Worm (Caenorhabditis elegans): ENCODE data around the gene acl-13.

Gene acl-13

DNA sequence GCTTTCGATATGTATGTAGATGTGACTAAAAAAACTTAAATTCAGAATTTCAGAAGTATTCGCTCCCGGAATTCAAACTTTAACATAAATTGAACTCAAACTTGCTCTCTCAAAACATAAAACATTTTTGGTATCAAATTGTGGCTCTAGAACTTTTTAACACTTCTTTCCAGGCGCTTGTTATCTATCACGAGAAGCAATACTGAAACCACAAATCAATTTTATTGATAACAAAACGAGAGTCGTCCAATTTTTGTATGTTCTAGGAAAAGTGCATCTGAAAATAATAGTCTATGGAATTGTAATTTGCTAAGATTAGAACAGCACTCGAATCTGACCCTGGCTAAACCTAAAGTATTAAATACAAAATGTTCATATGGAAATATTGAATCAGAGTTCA is 31.3 kb upstream of the acl-13 start:
- TF ChIP-seq nhr-80 (tag; optimal IDR thresholded peaks at IDR 0.05): peak; percentile 67
- TF ChIP-seq athp-1 (tag; optimal IDR thresholded peaks at IDR 0.05): no peak
- no peak for TF ChIP-seq attf-3 (GFP tag; conservative IDR thresholded peaks at IDR 0.05)
- TF ChIP-seq pbrm-1 (GFP tag; IDR thresholded peaks at IDR 0.05): no peak

DNA sequence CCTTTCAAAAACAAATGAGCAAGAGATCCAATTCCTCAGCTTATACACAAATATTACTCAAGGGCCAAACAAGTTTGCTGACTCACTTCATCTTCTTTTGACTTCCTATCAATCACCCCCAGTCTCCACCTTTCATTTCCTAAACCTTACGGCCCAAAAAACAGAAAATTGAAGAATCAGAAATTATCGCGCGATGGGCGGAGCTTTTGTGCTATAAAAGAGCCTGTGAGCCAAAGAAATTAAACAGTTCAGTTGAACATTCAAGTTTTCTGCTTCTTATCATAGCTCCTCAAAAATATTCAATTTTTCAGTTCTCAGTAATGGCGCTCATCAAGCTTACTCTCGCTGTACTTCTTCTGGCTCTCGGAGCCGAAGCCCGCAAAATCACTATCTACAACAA is 30.5 kb upstream of the acl-13 start, which contains the start of gene thn-1:
Gene thn-1 (plus strand): TSS at position 301 of the 400 bp plus-strand sequence.
- no peak for TF ChIP-seq let-526 (GFP tag; IDR thresholded peaks at IDR 0.05)

DNA sequence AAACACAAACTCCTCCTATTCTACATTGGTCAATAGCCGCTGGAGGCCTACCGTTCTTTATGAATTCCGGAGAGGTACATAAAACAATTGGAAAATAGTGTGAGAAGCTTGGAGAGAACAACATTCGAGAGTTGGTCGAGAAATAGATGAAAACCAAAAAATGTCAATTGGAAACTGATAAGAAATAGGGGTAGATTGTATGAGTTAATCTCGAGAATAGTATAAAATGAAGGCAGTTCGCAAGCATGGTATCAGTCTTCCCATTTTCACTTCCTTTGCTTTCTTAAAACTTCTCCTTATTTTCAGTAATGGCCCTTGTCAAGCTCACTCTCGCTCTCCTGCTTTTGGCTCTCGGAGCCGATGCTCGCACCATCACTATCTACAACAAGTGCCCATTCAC is 27.4 kb upstream of the acl-13 start, which contains the start of gene thn-2:
Gene thn-2 (plus strand): TSS at position 307 of the 400 bp plus-strand sequence.
- TF ChIP-seq nhr-80 (tag; optimal IDR thresholded peaks at IDR 0.05) (peak; percentile 71), ceh-40 (GFP tag; IDR thresholded peaks at IDR 0.05) (no peak), hrde-1 (tag; optimal IDR thresholded peaks at IDR 0.05; ENCODE audit: borderline replicate concordance) (no peak), mcd-1 (GFP tag; IDR thresholded peaks at IDR 0.05) (no peak), madf-6 (GFP tag; IDR thresholded peaks at IDR 0.05) (no peak), F22D6.2 (tag; optimal IDR thresholded peaks at IDR 0.05) (no peak), dox-1 (GFP tag; IDR thresholded peaks at IDR 0.05) (peak; percentile 25; the same call in 1 of the 2 replicates)

DNA sequence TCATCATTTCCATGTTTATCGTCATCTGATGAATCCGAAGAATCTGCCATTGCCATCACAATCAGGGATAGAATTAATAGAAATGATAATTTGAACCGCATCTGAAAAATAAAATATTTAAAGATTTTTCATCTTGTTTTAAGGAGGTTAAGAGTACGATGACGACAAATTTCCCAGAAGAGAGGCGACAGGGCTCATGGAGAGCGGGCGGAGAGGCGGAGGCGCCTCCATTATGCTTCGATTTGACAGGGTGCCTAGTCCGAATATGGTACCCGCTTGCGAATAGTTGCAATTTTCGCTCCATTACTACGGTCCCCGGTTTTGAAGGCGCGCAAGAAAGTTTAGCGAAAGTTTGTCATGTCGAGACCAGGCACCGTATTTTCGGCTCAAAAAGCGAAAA is 25.2 kb upstream of the acl-13 start, which contains the start of gene F28D1.6:
Gene F28D1.6 (minus strand): TSS at position 101 of the 400 bp plus-strand sequence.
- no peak for TF ChIP-seq sptf-2 (GFP tag; optimal IDR thresholded peaks at IDR 0.05)
- TF ChIP-seq B0035.1 (tag; optimal IDR thresholded peaks at IDR 0.05): no peak
- TF ChIP-seq egrh-3 (GFP tag; IDR thresholded peaks at IDR 0.05): no peak
- TF ChIP-seq K11D2.4 (GFP tag; IDR thresholded peaks at IDR 0.05): no peak
- no peak for TF ChIP-seq attf-5 (GFP tag; optimal IDR thresholded peaks at IDR 0.05)
- TF ChIP-seq F37B4.10 (GFP tag; IDR thresholded peaks at IDR 0.05): no peak
- no peak for TF ChIP-seq aptf-3 (GFP tag; IDR thresholded peaks at IDR 0.05)
- no peak for TF ChIP-seq F52B5.7 (tag; optimal IDR thresholded peaks at IDR 0.05)
- TF ChIP-seq Y79H2A.3 (GFP tag; conservative IDR thresholded peaks at IDR 0.05): no peak
- TF ChIP-seq ceh-79 (tag; optimal IDR thresholded peaks at IDR 0.05): no peak
- no peak for TF ChIP-seq ceh-27 (GFP tag; optimal IDR thresholded peaks at IDR 0.05)
- no peak for TF ChIP-seq Y67H2A.10 (GFP tag; conservative IDR thresholded peaks at IDR 0.05)
- no peak for TF ChIP-seq lin-35 (GFP tag; optimal IDR thresholded peaks at IDR 0.05)

DNA sequence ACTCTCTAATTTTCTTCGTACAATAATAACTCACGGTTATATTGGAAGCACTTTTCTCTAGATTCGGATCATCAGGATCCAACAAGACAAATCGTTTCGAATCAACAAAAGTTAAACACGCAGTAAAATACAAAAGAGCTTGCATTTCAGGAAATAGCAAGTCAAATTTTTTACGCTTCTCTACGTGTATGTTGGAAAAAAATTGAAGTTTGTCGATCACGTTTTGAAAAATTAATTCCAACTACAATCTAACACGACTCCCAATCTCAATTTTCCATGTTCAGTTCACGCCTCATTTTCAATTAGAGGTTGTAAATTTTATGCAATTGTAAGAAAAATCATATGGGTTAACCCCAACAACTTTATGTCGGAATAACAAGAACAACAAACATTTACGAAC is 20.3 kb upstream of the acl-13 start, which contains the start of gene spe-45:
Gene spe-45 (minus strand): TSS at position 145 of the 400 bp plus-strand sequence.
- TF ChIP-seq madf-8 (GFP tag; conservative IDR thresholded peaks at IDR 0.05): no peak
- TF ChIP-seq hsf-1 (GFP tag; IDR thresholded peaks at IDR 0.05): peak; percentile 58; the same call in 1 of the 2 replicates
- peak; percentile 43 for TF ChIP-seq F33H1.4 (GFP tag; IDR thresholded peaks at IDR 0.05)
- TF ChIP-seq pha-4 (tag; optimal IDR thresholded peaks at IDR 0.05): no peak
- no peak for TF ChIP-seq cebp-1 (GFP tag; IDR thresholded peaks at IDR 0.05)
- TF ChIP-seq cebp-1 (tag; optimal IDR thresholded peaks at IDR 0.05): no peak
- no peak for TF ChIP-seq lag-1 (GFP tag; IDR thresholded peaks at IDR 0.05)
- peak; percentile 16 for TF ChIP-seq unc-130 (GFP tag; optimal IDR thresholded peaks at IDR 0.05)
- peak; percentile 47 for TF ChIP-seq tbp1 (GFP tag; optimal IDR thresholded peaks at IDR 0.05)
- TF ChIP-seq rcor-1 (GFP tag; IDR thresholded peaks at IDR 0.05): peak; percentile 32; the same call in 1 of the 2 replicates
- TF ChIP-seq let-526 (GFP tag; IDR thresholded peaks at IDR 0.05): no peak
- TF ChIP-seq aptf-2 (GFP tag; conservative IDR thresholded peaks at IDR 0.05): no peak
- no peak for TF ChIP-seq nfyb-1 (GFP tag; IDR thresholded peaks at IDR 0.05)
- no peak for TF ChIP-seq K12H6.12 (tag; optimal IDR thresholded peaks at IDR 0.05)
- TF ChIP-seq Y79H2A.3 (GFP tag; conservative IDR thresholded peaks at IDR 0.05): no peak
- peak; percentile 43 for TF ChIP-seq snpc-3.4 (tag; optimal IDR thresholded peaks at IDR 0.05)
- TF ChIP-seq ceh-40 (GFP tag; IDR thresholded peaks at IDR 0.05): no peak
- TF ChIP-seq lin-54 (GFP tag; optimal IDR thresholded peaks at IDR 0.05): peak; percentile 73
- no peak for TF ChIP-seq aptf-3 (GFP tag; IDR thresholded peaks at IDR 0.05)
- no peak for TF ChIP-seq madf-10 (tag; optimal IDR thresholded peaks at IDR 0.05)
- peak; percentile 41; the same call in 1 of the 2 replicates for TF ChIP-seq madf-3 (GFP tag; IDR thresholded peaks at IDR 0.05)
- no peak for TF ChIP-seq lir-1 (GFP tag; conservative IDR thresholded peaks at IDR 0.05)
- TF ChIP-seq nhr-179 (tag; optimal IDR thresholded peaks at IDR 0.05): no peak

All from whole organism, young adult.